Fruit fly (Drosophila melanogaster) whole organism, embryonic: ENCODE data around the gene CG8851.

Experiments used
- Bdp1 ChIP-seq: fragments of 200-800 bp; sonication (Bioruptor generic); optimal IDR thresholded peaks from 3 replicates; lab custom pipeline; 2016; ENCODE audit warnings: missing biosample characterization, missing genetic modification characterization
- Bgb ChIP-seq: fragments of 200-800 bp; sonication (Bioruptor generic); IDR thresholded peaks from 2 replicates; pipeline ENCODE4 v1.3.6; 2022; ENCODE audit warnings: missing biosample characterization, missing genetic modification characterization; ENCODE audit not compliant: partially characterized antibody
- BtbVII ChIP-seq: fragments of 200-800 bp; sonication (Bioruptor generic); optimal IDR thresholded peaks from 3 replicates; lab custom pipeline; 2017; ENCODE audit warnings: missing biosample characterization, mild to moderate bottlenecking, missing genetic modification characterization
- CG1024 ChIP-seq: fragments of 200-800 bp; sonication (Bioruptor generic); IDR thresholded peaks from 2 replicates; pipeline ENCODE4 v1.3.6; 2022; ENCODE audit warnings: missing biosample characterization, missing genetic modification characterization
- CG10267 ChIP-seq: fragments of 200-800 bp; sonication (Bioruptor generic); optimal IDR thresholded peaks from 2 replicates; lab custom pipeline; 2018; ENCODE audit warnings: missing biosample characterization, mild to moderate bottlenecking, missing genetic modification characterization, moderate library complexity
- CG11504 ChIP-seq: fragments of 200-800 bp; sonication (Bioruptor generic); optimal IDR thresholded peaks from 3 replicates; lab custom pipeline; 2019; ENCODE audit warnings: missing biosample characterization, mild to moderate bottlenecking, missing genetic modification characterization, moderate library complexity
- CG13296 ChIP-seq: fragments of 200-800 bp; sonication (Bioruptor generic); optimal IDR thresholded peaks from 3 replicates; lab custom pipeline; 2018; ENCODE audit warnings: missing biosample characterization, mild to moderate bottlenecking, missing genetic modification characterization
- CG13775 ChIP-seq: fragments of 200-800 bp; sonication (Bioruptor generic); optimal IDR thresholded peaks from 3 replicates; lab custom pipeline; 2017; ENCODE audit warnings: missing biosample characterization, mild to moderate bottlenecking, missing genetic modification characterization
- CG13894 ChIP-seq: fragments of 200-800 bp; sonication (Bioruptor generic); optimal IDR thresholded peaks from 3 replicates; lab custom pipeline; 2018; ENCODE audit warnings: missing biosample characterization, mild to moderate bottlenecking, missing genetic modification characterization, moderate library complexity
- CG15601 ChIP-seq: fragments of 200-800 bp; sonication (Bioruptor generic); optimal IDR thresholded peaks from 3 replicates; lab custom pipeline; 2019; ENCODE audit warnings: missing biosample characterization, mild to moderate bottlenecking, missing genetic modification characterization, moderate library complexity
- CG16813 ChIP-seq: fragments of 200-800 bp; sonication (Bioruptor generic); IDR thresholded peaks from 3 replicates; pipeline ENCODE4 v1.3.6; 2022; ENCODE audit warnings: missing biosample characterization, missing genetic modification characterization; ENCODE audit not compliant: partially characterized antibody
- CG31365 ChIP-seq: fragments of 200-800 bp; sonication (Bioruptor generic); optimal IDR thresholded peaks from 2 replicates; lab custom pipeline; 2018; ENCODE audit warnings: missing biosample characterization, mild to moderate bottlenecking, missing genetic modification characterization
- CG31388 ChIP-seq: fragments of 200-800 bp; sonication (Bioruptor generic); optimal IDR thresholded peaks from 2 replicates; lab custom pipeline; 2016; ENCODE audit warnings: missing biosample characterization, missing genetic modification characterization
- CG32772 ChIP-seq: fragments of 200-800 bp; sonication (Bioruptor generic); IDR thresholded peaks from 2 replicates; pipeline ENCODE4 v1.3.6; 2022; ENCODE audit warnings: missing biosample characterization, missing genetic modification characterization
- CG7745 ChIP-seq: fragments of 200-800 bp; sonication (Bioruptor generic); optimal IDR thresholded peaks from 2 replicates; lab custom pipeline; 2018; ENCODE audit warnings: missing biosample characterization, mild to moderate bottlenecking, missing genetic modification characterization, moderate library complexity
- CG8359 ChIP-seq: fragments of 200-800 bp; sonication (Bioruptor generic); optimal IDR thresholded peaks from 2 replicates; lab custom pipeline; 2017; ENCODE audit warnings: missing biosample characterization, mild to moderate bottlenecking, missing genetic modification characterization, borderline replicate concordance
- CTCF ChIP-seq: fragments of 200-800 bp; sonication (Bioruptor generic); optimal IDR thresholded peaks from 2 replicates; lab custom pipeline; 2017; ENCODE audit warnings: missing biosample characterization, mild to moderate bottlenecking, missing genetic modification characterization, moderate library complexity
- CoRest ChIP-seq: fragments of 200-800 bp; sonication (Bioruptor generic); optimal IDR thresholded peaks from 3 replicates; lab custom pipeline; 2018; ENCODE audit warnings: missing biosample characterization, mild to moderate bottlenecking, missing genetic modification characterization, moderate library complexity
- Dip2 ChIP-seq: fragments of 200-800 bp; sonication (Bioruptor generic); IDR thresholded peaks from 2 replicates; pipeline ENCODE4 v1.3.6; 2022; ENCODE audit warnings: missing biosample characterization, missing genetic modification characterization
- Dll ChIP-seq: fragments of 200-800 bp; sonication (Bioruptor generic); IDR thresholded peaks from 4 replicates; pipeline ENCODE4 v1.3.6; 2022; ENCODE audit warnings: missing biosample characterization, missing genetic modification characterization; ENCODE audit not compliant: partially characterized antibody
- Doc2 ChIP-seq: fragments of 200-800 bp; sonication (Bioruptor generic); IDR thresholded peaks from 2 replicates; pipeline ENCODE4 v1.3.6; 2022; ENCODE audit warnings: missing biosample characterization, missing genetic modification characterization
- Dref ChIP-seq: fragments of 200-800 bp; sonication (Bioruptor generic); IDR thresholded peaks from 2 replicates; pipeline ENCODE4 v1.3.6; 2022; ENCODE audit warnings: missing biosample characterization, missing genetic modification characterization
- GATAe ChIP-seq: fragments of 200-800 bp; sonication (Bioruptor generic); conservative IDR thresholded peaks from 2 replicates; pipeline ENCODE4 v1.3.6; 2022; ENCODE audit warnings: missing biosample characterization, missing genetic modification characterization
- HLH4C ChIP-seq: fragments of 200-800 bp; sonication (Bioruptor generic); IDR thresholded peaks from 3 replicates; pipeline ENCODE4 v1.3.6; 2022; ENCODE audit warnings: missing biosample characterization, missing genetic modification characterization; ENCODE audit not compliant: partially characterized antibody
- HmgD ChIP-seq: fragments of 200-800 bp; sonication (Bioruptor generic); optimal IDR thresholded peaks from 3 replicates; lab custom pipeline; 2016; ENCODE audit warnings: missing biosample characterization, missing genetic modification characterization
- MBD-R2 ChIP-seq: fragments of 200-800 bp; sonication (Bioruptor generic); IDR thresholded peaks from 2 replicates; pipeline ENCODE4 v1.3.6; 2022; ENCODE audit warnings: missing biosample characterization, missing genetic modification characterization
- NC2α ChIP-seq: fragments of 200-800 bp; sonication (Bioruptor generic); optimal IDR thresholded peaks from 2 replicates; lab custom pipeline; 2016; ENCODE audit warnings: missing biosample characterization, missing genetic modification characterization
- Scr ChIP-seq: fragments of 200-800 bp; sonication (Bioruptor generic); IDR thresholded peaks from 2 replicates; pipeline ENCODE4 v1.3.6; 2022; ENCODE audit warnings: missing biosample characterization, missing genetic modification characterization; ENCODE audit not compliant: partially characterized antibody
- Sin3A ChIP-seq: fragments of >200 bp; optimal IDR thresholded peaks from 2 replicates; lab custom pipeline; 2018
- Sry-β ChIP-seq: fragments of 200-800 bp; sonication (Bioruptor generic); optimal IDR thresholded peaks from 2 replicates; lab custom pipeline; 2018; ENCODE audit warnings: missing biosample characterization, mild to moderate bottlenecking, missing genetic modification characterization, moderate library complexity
- al ChIP-seq: fragments of 200-800 bp; sonication (Bioruptor generic); IDR thresholded peaks from 2 replicates; pipeline ENCODE4 v1.3.6; 2022; ENCODE audit warnings: missing biosample characterization, missing genetic modification characterization
- amos ChIP-seq: fragments of 200-800 bp; sonication (Bioruptor generic); IDR thresholded peaks from 2 replicates; pipeline ENCODE4 v1.3.6; 2022; ENCODE audit warnings: missing biosample characterization, missing genetic modification characterization; ENCODE audit not compliant: partially characterized antibody
- br ChIP-seq: fragments of >200 bp; optimal IDR thresholded peaks from 2 replicates; lab custom pipeline; 2017
- croc ChIP-seq: fragments of 200-800 bp; sonication (Bioruptor generic); conservative IDR thresholded peaks from 3 replicates; pipeline ENCODE4 v1.3.6; 2022; ENCODE audit warnings: missing biosample characterization, missing genetic modification characterization
- gem ChIP-seq: fragments of 200-800 bp; sonication (Bioruptor generic); optimal IDR thresholded peaks from 2 replicates; lab custom pipeline; 2019; ENCODE audit warnings: missing biosample characterization, mild to moderate bottlenecking, missing genetic modification characterization, moderate library complexity
- ind ChIP-seq: fragments of 200-800 bp; sonication (Bioruptor generic); optimal IDR thresholded peaks from 3 replicates; lab custom pipeline; 2016; ENCODE audit warnings: missing biosample characterization, missing genetic modification characterization
- knrl ChIP-seq: fragments of 200-800 bp; sonication (Bioruptor generic); IDR thresholded peaks from 3 replicates; pipeline ENCODE4 v1.3.6; 2022; ENCODE audit warnings: missing biosample characterization, missing genetic modification characterization; ENCODE audit not compliant: partially characterized antibody
- maf-S ChIP-seq: fragments of 200-800 bp; sonication (Bioruptor generic); optimal IDR thresholded peaks from 2 replicates; lab custom pipeline; 2016; ENCODE audit warnings: missing biosample characterization, missing genetic modification characterization
- nerfin-2 ChIP-seq: fragments of 200-800 bp; sonication (Bioruptor generic); IDR thresholded peaks from 2 replicates; pipeline ENCODE4 v1.3.6; 2022; ENCODE audit warnings: missing biosample characterization, missing genetic modification characterization; ENCODE audit not compliant: partially characterized antibody
- pfk ChIP-seq: fragments of 200-800 bp; sonication (Bioruptor generic); optimal IDR thresholded peaks from 2 replicates; lab custom pipeline; 2018; ENCODE audit warnings: missing biosample characterization, mild to moderate bottlenecking, missing genetic modification characterization, moderate library complexity
- pros ChIP-seq: fragments of 200-800 bp; sonication (Bioruptor generic); optimal IDR thresholded peaks from 3 replicates; lab custom pipeline; 2019; ENCODE audit warnings: missing biosample characterization, mild to moderate bottlenecking, missing genetic modification characterization, moderate library complexity
- rib ChIP-seq: fragments of 200-800 bp; sonication (Bioruptor generic); IDR thresholded peaks from 2 replicates; pipeline ENCODE4 v1.3.6; 2022; ENCODE audit warnings: missing biosample characterization, missing genetic modification characterization
- sisA ChIP-seq: fragments of 200-800 bp; sonication (Bioruptor generic); IDR thresholded peaks from 2 replicates; pipeline ENCODE4 v1.3.6; 2022; ENCODE audit warnings: missing biosample characterization, missing genetic modification characterization
- slbo ChIP-seq: fragments of 200-800 bp; sonication (Bioruptor generic); IDR thresholded peaks from 2 replicates; pipeline ENCODE4 v1.3.6; 2022; ENCODE audit warnings: missing biosample characterization, missing genetic modification characterization
- sob ChIP-seq: fragments of 200-800 bp; sonication (Bioruptor generic); IDR thresholded peaks from 2 replicates; pipeline ENCODE4 v1.3.6; 2022; ENCODE audit warnings: missing biosample characterization, missing genetic modification characterization
- sqz ChIP-seq: fragments of 200-800 bp; sonication (Bioruptor generic); optimal IDR thresholded peaks from 3 replicates; lab custom pipeline; 2018; ENCODE audit warnings: missing biosample characterization, mild to moderate bottlenecking, missing genetic modification characterization
- ssp ChIP-seq: fragments of 200-800 bp; sonication (Bioruptor generic); IDR thresholded peaks from 2 replicates; pipeline ENCODE4 v1.3.6; 2022; ENCODE audit warnings: missing biosample characterization, missing genetic modification characterization
- unc-4 ChIP-seq: fragments of 200-800 bp; sonication (Bioruptor generic); IDR thresholded peaks from 2 replicates; pipeline ENCODE4 v1.3.6; 2022; ENCODE audit warnings: missing biosample characterization, missing genetic modification characterization; ENCODE audit not compliant: partially characterized antibody
- vnd ChIP-seq: fragments of 200-800 bp; sonication (Bioruptor generic); IDR thresholded peaks from 3 replicates; pipeline ENCODE4 v1.3.6; 2022; ENCODE audit warnings: missing biosample characterization, missing genetic modification characterization; ENCODE audit not compliant: partially characterized antibody
- zen2 ChIP-seq: fragments of 200-800 bp; sonication (Bioruptor generic); IDR thresholded peaks from 3 replicates; pipeline ENCODE4 v1.3.6; 2022; ENCODE audit warnings: missing biosample characterization, missing genetic modification characterization; ENCODE audit not compliant: partially characterized antibody

Gene CG8851

DNA sequence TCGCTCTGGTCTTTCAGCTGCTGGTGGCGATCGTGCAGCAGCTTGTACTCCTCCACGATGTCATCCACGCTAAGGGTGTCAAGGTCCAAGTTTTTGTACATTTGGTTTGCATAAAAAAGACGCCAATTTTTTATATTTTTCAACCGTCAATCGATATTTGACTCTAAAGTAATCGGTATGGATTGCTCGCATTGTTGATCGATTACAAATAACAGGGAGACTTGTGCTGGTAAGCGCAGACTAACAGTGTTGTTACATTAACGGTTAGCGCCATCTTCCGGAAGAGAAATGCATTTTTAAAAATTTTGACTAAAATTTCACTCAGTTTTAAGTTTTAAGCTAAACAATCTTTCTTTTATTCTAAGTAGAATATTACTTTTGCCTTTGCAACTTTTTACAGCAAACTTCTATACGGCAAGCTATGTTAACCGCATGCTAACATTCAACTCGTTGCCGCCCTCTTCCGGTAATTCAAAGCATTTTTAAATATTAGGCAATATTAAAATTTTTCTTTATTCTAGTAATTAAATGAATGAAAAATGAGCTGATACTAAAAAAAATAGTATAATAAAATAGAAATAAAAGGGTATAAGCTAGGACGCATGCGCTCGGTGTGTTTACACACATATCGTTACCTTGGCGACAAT, 10.8 kb downstream of the CG8851 start, which contains the start of the genes Spindly and IFT57 (continued):
- no peak for TF ChIP-seq CG8359
- no peak for TF ChIP-seq Sry-β (GFP tag; lab: Kevin White, UChicago)
- peak; percentile 83 for TF ChIP-seq Dref (GFP tag; lab: Robert Waterston, UW)
- no peak for TF ChIP-seq Dip2
- no peak for TF ChIP-seq CG13296 (GFP tag; lab: Kevin White, UChicago)
- TF ChIP-seq GATAe (GFP tag; lab: Robert Waterston, UW), result no peak
- TF ChIP-seq Dll (GFP tag; lab: Robert Waterston, UW), result peak; percentile 75
- TF ChIP-seq Doc2 (GFP tag; lab: Robert Waterston, UW), result no peak
- no peak for TF ChIP-seq rib (GFP tag; lab: Robert Waterston, UW)
- TF ChIP-seq CG10267 (tag; lab: Kevin White, UChicago), result peak; percentile 27
- TF ChIP-seq BtbVII (GFP tag; lab: Kevin White, UChicago), result no peak
- peak; percentile 63 for TF ChIP-seq nerfin-2
- TF ChIP-seq amos (GFP tag; lab: Robert Waterston, UW), result peak; percentile 56; the same call in 1 of the 2 replicates
- peak; percentile 51; the same call in 2 of the 3 replicates for TF ChIP-seq zen2 (GFP tag; lab: Robert Waterston, UW)
- no peak for TF ChIP-seq ssp (GFP tag; lab: Robert Waterston, UW)
- TF ChIP-seq al (GFP tag; lab: Robert Waterston, UW), result no peak
- no peak for TF ChIP-seq CG15601 (tag; lab: Kevin White, UChicago)
- peak; percentile 59; the same call in 1 of the 2 replicates for TF ChIP-seq Bgb (GFP tag; lab: Robert Waterston, UW)
- no peak for TF ChIP-seq gem (tag; lab: Kevin White, UChicago)
- no peak for TF ChIP-seq ind (GFP tag; lab: Kevin White, UChicago)
- no peak for TF ChIP-seq slbo (GFP tag; lab: Robert Waterston, UW)
- TF ChIP-seq CG31365 (tag; lab: Kevin White, UChicago), result no peak
- TF ChIP-seq CoRest, result peak; percentile 9
- TF ChIP-seq knrl (GFP tag; lab: Robert Waterston, UW), result 0 out of 3 replicates have a peak, but pooled peaks have one; percentile 33
- TF ChIP-seq pros, result no peak
- TF ChIP-seq NC2α (GFP tag; lab: Kevin White, UChicago), result no peak
- peak; percentile 67 for TF ChIP-seq Scr (GFP tag; lab: Robert Waterston, UW)
- TF ChIP-seq br (lab: Kevin White, UChicago), result no peak
- TF ChIP-seq sqz, result peak; percentile 58
- peak; percentile 95 for TF ChIP-seq CTCF
- TF ChIP-seq HmgD (GFP tag; lab: Kevin White, UChicago), result no peak
- TF ChIP-seq CG13775 (GFP tag; lab: Kevin White, UChicago), result no peak
- TF ChIP-seq HLH4C (GFP tag; lab: Robert Waterston, UW), result peak; percentile 68
- peak; percentile 50 for TF ChIP-seq MBD-R2 (GFP tag; lab: Robert Waterston, UW)
- TF ChIP-seq CG31388 (GFP tag; lab: Kevin White, UChicago), result no peak
- no peak for TF ChIP-seq CG13894
- TF ChIP-seq CG32772, result peak; percentile 23; the same call in 1 of the 2 replicates
- no peak for TF ChIP-seq CG1024 (GFP tag; lab: Robert Waterston, UW)
- TF ChIP-seq Bdp1 (GFP tag; lab: Kevin White, UChicago), result no peak
- 0 out of 2 replicates have a peak, but pooled peaks have one; percentile 21 for TF ChIP-seq sob (GFP tag; lab: Robert Waterston, UW)
- TF ChIP-seq Sin3A (lab: Kevin White, UChicago), result peak; percentile 15
- TF ChIP-seq CG11504 (tag; lab: Kevin White, UChicago), result no peak
- no peak for TF ChIP-seq maf-S (GFP tag; lab: Kevin White, UChicago)
- peak; percentile 51; the same call in 2 of the 3 replicates for TF ChIP-seq vnd
- TF ChIP-seq croc (GFP tag; lab: Robert Waterston, UW), result no peak
- TF ChIP-seq pfk (GFP tag; lab: Kevin White, UChicago), result no peak
- peak; percentile 65 for TF ChIP-seq unc-4
- TF ChIP-seq CG7745 (tag; lab: Kevin White, UChicago), result no peak
- no peak for TF ChIP-seq sisA (GFP tag; lab: Robert Waterston, UW)
- peak; percentile 57 for TF ChIP-seq CG16813 (GFP tag; lab: Robert Waterston, UW)
